Worm (Caenorhabditis elegans) whole organism, L2 larva: ENCODE data around the gene col-105.

Experiments
- aly-2 ChIP-seq: fragments of 150-350 bp; optimal IDR thresholded peaks from 2 replicates; lab custom pipeline; 2014; ENCODE audit warnings: missing biosample characterization, missing genetic modification characterization
- ama-1 ChIP-seq: fragments of 150-350 bp; optimal IDR thresholded peaks from 2 replicates; lab custom pipeline; 2018; ENCODE audit warnings: inconsistent platforms
- nhr-12 ChIP-seq: fragments of 150-350 bp; optimal IDR thresholded peaks from 2 replicates; lab custom pipeline; 2014; ENCODE audit warnings: missing biosample characterization, missing genetic modification characterization

ce11 chrIV:1309600-1310207 lies 49.3 kb downstream of the col-105 start, which contains the start of the genes ddx-46 and F53H1.4:
- TF ChIP-seq aly-2 (no peak), ama-1 (lab: Kevin White, UChicago) (no peak), nhr-12 (tag; lab: Kevin White, UChicago) (no peak)
